Fruit fly (Drosophila melanogaster) whole organism, embryonic: Measurements from ENCODE around the gene CG43136.
A peak's percentile ranks its signal among the peaks of the same experiment; 100 is the strongest.

Experiments used
- CG11247 ChIP-seq: fragments of 200-800 bp; sonication (Bioruptor generic); IDR thresholded peaks from 2 replicates; pipeline ENCODE4 v1.3.6; 2022; ENCODE audit warnings: missing biosample characterization, missing genetic modification characterization
- CG13775 ChIP-seq: fragments of 200-800 bp; sonication (Bioruptor generic); optimal IDR thresholded peaks from 3 replicates; lab custom pipeline; 2017; ENCODE audit warnings: missing biosample characterization, mild to moderate bottlenecking, missing genetic modification characterization
- CG13894 ChIP-seq: fragments of 200-800 bp; sonication (Bioruptor generic); optimal IDR thresholded peaks from 3 replicates; lab custom pipeline; 2018; ENCODE audit warnings: missing biosample characterization, mild to moderate bottlenecking, missing genetic modification characterization, moderate library complexity
- CG15011 ChIP-seq: fragments of 200-800 bp; sonication (Bioruptor generic); optimal IDR thresholded peaks from 3 replicates; lab custom pipeline; 2018; ENCODE audit warnings: missing biosample characterization, mild to moderate bottlenecking, missing genetic modification characterization
- CG15601 ChIP-seq: fragments of 200-800 bp; sonication (Bioruptor generic); optimal IDR thresholded peaks from 3 replicates; lab custom pipeline; 2019; ENCODE audit warnings: missing biosample characterization, mild to moderate bottlenecking, missing genetic modification characterization, moderate library complexity
- CG17328 ChIP-seq: fragments of 200-800 bp; sonication (Bioruptor generic); IDR thresholded peaks from 2 replicates; pipeline ENCODE4 v1.3.6; 2022; ENCODE audit warnings: missing biosample characterization, missing genetic modification characterization
- CG17385 ChIP-seq: fragments of 200-800 bp; sonication (Bioruptor generic); optimal IDR thresholded peaks from 3 replicates; lab custom pipeline; 2018; ENCODE audit warnings: missing biosample characterization, mild to moderate bottlenecking, missing genetic modification characterization
- CG17568 ChIP-seq: fragments of 200-800 bp; sonication (Bioruptor generic); optimal IDR thresholded peaks from 2 replicates; lab custom pipeline; 2018; ENCODE audit warnings: missing biosample characterization, mild to moderate bottlenecking, missing genetic modification characterization, moderate library complexity
- CG2120 ChIP-seq: fragments of 200-800 bp; sonication (Bioruptor generic); optimal IDR thresholded peaks from 3 replicates; lab custom pipeline; 2016; ENCODE audit warnings: missing biosample characterization, missing genetic modification characterization
- CG2129 ChIP-seq: fragments of 200-800 bp; sonication (Bioruptor generic); IDR thresholded peaks from 2 replicates; pipeline ENCODE4 v1.3.6; 2022; ENCODE audit warnings: missing biosample characterization, missing genetic modification characterization; ENCODE audit not compliant: partially characterized antibody
- CG2712 ChIP-seq: fragments of 200-800 bp; optimal IDR thresholded peaks from 3 replicates; lab custom pipeline; 2019; ENCODE audit warnings: missing biosample characterization, mild to moderate bottlenecking, missing genetic modification characterization, moderate library complexity
- CG34376 ChIP-seq: fragments of 200-800 bp; sonication (Bioruptor generic); optimal IDR thresholded peaks from 2 replicates; lab custom pipeline; 2018; ENCODE audit warnings: missing biosample characterization, mild to moderate bottlenecking, missing genetic modification characterization
- CG6689 ChIP-seq: fragments of 200-800 bp; sonication (Bioruptor generic); IDR thresholded peaks from 2 replicates; pipeline ENCODE4 v1.3.6; 2022; ENCODE audit warnings: missing biosample characterization, missing genetic modification characterization
- CG6791 ChIP-seq: fragments of 200-800 bp; sonication (Bioruptor generic); IDR thresholded peaks from 3 replicates; pipeline ENCODE4 v1.3.6; 2022; ENCODE audit warnings: missing biosample characterization, missing genetic modification characterization; ENCODE audit not compliant: partially characterized antibody
- CG6854 ChIP-seq: fragments of 200-800 bp; sonication (Bioruptor generic); optimal IDR thresholded peaks from 3 replicates; lab custom pipeline; 2017; ENCODE audit warnings: missing biosample characterization, mild to moderate bottlenecking, missing genetic modification characterization
- CG7556 ChIP-seq: fragments of 200-800 bp; sonication (Bioruptor generic); optimal IDR thresholded peaks from 2 replicates; lab custom pipeline; 2017; ENCODE audit warnings: missing biosample characterization, mild to moderate bottlenecking, missing genetic modification characterization
- CG7786 ChIP-seq: fragments of 200-800 bp; sonication (Bioruptor generic); optimal IDR thresholded peaks from 2 replicates; lab custom pipeline; 2016; ENCODE audit warnings: missing biosample characterization, missing genetic modification characterization
- ERR ChIP-seq: fragments of 200-800 bp; sonication (Bioruptor generic); optimal IDR thresholded peaks from 2 replicates; lab custom pipeline; 2016; ENCODE audit warnings: missing biosample characterization, missing genetic modification characterization
- Eip74EF ChIP-seq, 2 experiments: fragments of 200-800 bp in 1 of 2; fragments of >200 bp in 1 of 2; sonication (Bioruptor generic) in 1 of 2; optimal IDR thresholded peaks; 2 replicates each; lab custom pipeline; 2017 to 2019; ENCODE audit warnings: missing biosample characterization in 2 of 2, missing genetic modification characterization in 2 of 2, mild to moderate bottlenecking in 1 of 2, moderate library complexity in 1 of 2
- Fer3 ChIP-seq: fragments of 200-800 bp; sonication (Bioruptor generic); optimal IDR thresholded peaks from 2 replicates; lab custom pipeline; 2018; ENCODE audit warnings: missing biosample characterization, mild to moderate bottlenecking, missing genetic modification characterization, moderate library complexity
- GATAe ChIP-seq: fragments of 200-800 bp; sonication (Bioruptor generic); conservative IDR thresholded peaks from 2 replicates; pipeline ENCODE4 v1.3.6; 2022; ENCODE audit warnings: missing biosample characterization, missing genetic modification characterization
- Hand ChIP-seq: fragments of 200-800 bp; sonication (Bioruptor generic); optimal IDR thresholded peaks from 2 replicates; lab custom pipeline; 2017; ENCODE audit warnings: mild to moderate bottlenecking, missing biosample characterization, missing genetic modification reagents, missing genetic modification characterization
- HmgZ ChIP-seq: fragments of 200-800 bp; sonication (Bioruptor generic); optimal IDR thresholded peaks from 2 replicates; lab custom pipeline; 2018; ENCODE audit warnings: missing biosample characterization, mild to moderate bottlenecking, missing genetic modification characterization
- Med ChIP-seq: fragments of 200-800 bp; sonication (Bioruptor generic); peaks from one replicate; lab custom pipeline; 2016; ENCODE audit warnings: missing biosample characterization, missing genetic modification characterization, mild to moderate bottlenecking, inconsistent platforms, moderate library complexity
- NK7.1 ChIP-seq: fragments of 200-800 bp; sonication (Bioruptor generic); optimal IDR thresholded peaks from 3 replicates; lab custom pipeline; 2016; ENCODE audit warnings: missing biosample characterization, missing genetic modification characterization
- Oli ChIP-seq: fragments of 200-800 bp; sonication (Bioruptor generic); optimal IDR thresholded peaks from 2 replicates; lab custom pipeline; 2018; ENCODE audit warnings: missing biosample characterization, mild to moderate bottlenecking, missing genetic modification characterization, moderate library complexity
- Pdp1 ChIP-seq, 2 experiments: fragments of 200-800 bp; sonication (Bioruptor generic); optimal IDR thresholded peaks; 3 replicates each; lab custom pipeline; 2016; ENCODE audit warnings: missing biosample characterization in 2 of 2, missing genetic modification characterization in 2 of 2, mild to moderate bottlenecking in 1 of 2, moderate library complexity in 1 of 2
- Sox102F ChIP-seq: fragments of 200-800 bp; sonication (Bioruptor generic); optimal IDR thresholded peaks from 2 replicates; lab custom pipeline; 2018; ENCODE audit warnings: missing biosample characterization, mild to moderate bottlenecking, missing genetic modification characterization, moderate library complexity
- Taf1 ChIP-seq: fragments of 200-800 bp; sonication (Bioruptor generic); IDR thresholded peaks from 2 replicates; pipeline ENCODE4 v1.3.6; 2022; ENCODE audit warnings: missing biosample characterization, missing genetic modification characterization
- cato ChIP-seq: fragments of 200-800 bp; sonication (Bioruptor generic); optimal IDR thresholded peaks from 2 replicates; lab custom pipeline; 2016; ENCODE audit warnings: missing biosample characterization, missing genetic modification characterization, borderline replicate concordance
- corto ChIP-seq: fragments of 200-800 bp; sonication (Bioruptor generic); optimal IDR thresholded peaks from 2 replicates; lab custom pipeline; 2016; ENCODE audit warnings: missing biosample characterization, mild to moderate bottlenecking, missing genetic modification characterization, moderate library complexity
- dmrt99B ChIP-seq: fragments of 200-800 bp; sonication (Bioruptor generic); optimal IDR thresholded peaks from 2 replicates; lab custom pipeline; 2018; ENCODE audit warnings: missing biosample characterization, mild to moderate bottlenecking, missing genetic modification characterization, moderate library complexity
- emc ChIP-seq: fragments of 200-800 bp; sonication (Bioruptor generic); optimal IDR thresholded peaks from 2 replicates; lab custom pipeline; 2016; ENCODE audit warnings: missing biosample characterization, missing genetic modification characterization
- exex ChIP-seq: fragments of 200-800 bp; sonication (Bioruptor generic); optimal IDR thresholded peaks from 4 replicates; lab custom pipeline; 2018; ENCODE audit warnings: missing biosample characterization, mild to moderate bottlenecking, missing genetic modification characterization, moderate library complexity
- fd102C ChIP-seq: fragments of 200-800 bp; sonication (Bioruptor generic); optimal IDR thresholded peaks from 2 replicates; lab custom pipeline; 2018; ENCODE audit warnings: missing biosample characterization, mild to moderate bottlenecking, missing genetic modification characterization, moderate library complexity
- grn ChIP-seq: fragments of 200-800 bp; sonication (Bioruptor generic); optimal IDR thresholded peaks from 3 replicates; lab custom pipeline; 2017; ENCODE audit warnings: missing biosample characterization, missing genetic modification characterization
- gsb ChIP-seq: fragments of 200-800 bp; sonication (Bioruptor generic); IDR thresholded peaks from 2 replicates; pipeline ENCODE4 v1.3.6; 2022; ENCODE audit warnings: missing biosample characterization, missing genetic modification characterization
- lab ChIP-seq: fragments of 200-800 bp; sonication (Bioruptor generic); optimal IDR thresholded peaks from 3 replicates; lab custom pipeline; 2017; ENCODE audit warnings: missing biosample characterization, missing genetic modification characterization, mild to moderate bottlenecking, moderate library complexity, missing genetic modification reagents
- lilli ChIP-seq: fragments of 200-800 bp; sonication (Bioruptor generic); optimal IDR thresholded peaks from 3 replicates; lab custom pipeline; 2016; ENCODE audit warnings: missing biosample characterization, missing genetic modification characterization
- mirr ChIP-seq: fragments of 200-800 bp; sonication (Bioruptor generic); optimal IDR thresholded peaks from 3 replicates; lab custom pipeline; 2018; ENCODE audit warnings: missing biosample characterization, mild to moderate bottlenecking, missing genetic modification characterization
- pfk ChIP-seq: fragments of 200-800 bp; sonication (Bioruptor generic); optimal IDR thresholded peaks from 2 replicates; lab custom pipeline; 2018; ENCODE audit warnings: missing biosample characterization, mild to moderate bottlenecking, missing genetic modification characterization, moderate library complexity
- run ChIP-seq: fragments of 200-800 bp; sonication (Bioruptor generic); optimal IDR thresholded peaks from 3 replicates; lab custom pipeline; 2018; ENCODE audit warnings: missing biosample characterization, mild to moderate bottlenecking, missing genetic modification characterization
- scrt ChIP-seq: fragments of 200-800 bp; sonication (Bioruptor generic); optimal IDR thresholded peaks from 2 replicates; lab custom pipeline; 2018; ENCODE audit warnings: missing biosample characterization, mild to moderate bottlenecking, missing genetic modification characterization, moderate library complexity
- sd ChIP-seq: fragments of 200-800 bp; sonication (Bioruptor generic); optimal IDR thresholded peaks from 3 replicates; lab custom pipeline; 2018; ENCODE audit warnings: missing biosample characterization, mild to moderate bottlenecking, missing genetic modification characterization, moderate library complexity
- sens ChIP-seq: fragments of 200-800 bp; sonication (Bioruptor generic); peaks from one replicate; lab custom pipeline; 2016; ENCODE audit warnings: missing biosample characterization, missing genetic modification characterization
- slbo ChIP-seq: fragments of 200-800 bp; sonication (Bioruptor generic); IDR thresholded peaks from 2 replicates; pipeline ENCODE4 v1.3.6; 2022; ENCODE audit warnings: missing biosample characterization, missing genetic modification characterization
- stwl ChIP-seq: fragments of 200-800 bp; sonication (Bioruptor generic); optimal IDR thresholded peaks from 3 replicates; lab custom pipeline; 2018; ENCODE audit warnings: missing biosample characterization, mild to moderate bottlenecking, missing genetic modification characterization, moderate library complexity
- vvl ChIP-seq: fragments of 200-800 bp; sonication (Bioruptor generic); IDR thresholded peaks from 2 replicates; pipeline ENCODE4 v1.3.6; 2022; ENCODE audit warnings: missing biosample characterization, missing genetic modification characterization
- wdn ChIP-seq: fragments of 200-800 bp; sonication (Bioruptor generic); IDR thresholded peaks from 2 replicates; pipeline ENCODE4 v1.3.6; 2022; ENCODE audit warnings: missing biosample characterization, missing genetic modification characterization

Gene CG43136

dm6 chrX:5883394-5883793 is 29.8 kb downstream of the CG43136 start (continued):
- TF ChIP-seq dmrt99B (tag; lab: Kevin White, UChicago) = peak; percentile 23
- TF ChIP-seq CG13775 (GFP tag; lab: Kevin White, UChicago) = no peak
- peak; percentile 82 for TF ChIP-seq vvl (GFP tag; lab: Robert Waterston, UW)
- TF ChIP-seq CG17328 (GFP tag; lab: Robert Waterston, UW) = peak; percentile 26; the same call in 1 of the 2 replicates
- no peak for TF ChIP-seq gsb (GFP tag; lab: Robert Waterston, UW)
- peak; percentile 40 for TF ChIP-seq lilli (GFP tag; lab: Kevin White, UChicago)
- TF ChIP-seq CG2712 (tag; lab: Kevin White, UChicago) = peak; percentile 46
- TF ChIP-seq CG2129 (GFP tag; lab: Robert Waterston, UW) = no peak
- TF ChIP-seq CG15011 = no peak
- TF ChIP-seq Oli (tag; lab: Kevin White, UChicago) = no peak
- peak; percentile 56 for TF ChIP-seq slbo
- TF ChIP-seq stwl = peak; percentile 61
- peak; percentile 50; the same call in 1 of the 3 replicates for TF ChIP-seq CG6791
- no peak for TF ChIP-seq wdn
- 0 out of 2 replicates have a peak, but pooled peaks have one; percentile 10 for TF ChIP-seq Taf1 (GFP tag; lab: Robert Waterston, UW)
- peak; percentile 1 for TF ChIP-seq scrt (GFP tag; lab: Kevin White, UChicago)
- TF ChIP-seq CG17568 (GFP tag; lab: Kevin White, UChicago) = peak; percentile 8
- TF ChIP-seq Fer3 = peak; percentile 15
- TF ChIP-seq pfk (GFP tag; lab: Kevin White, UChicago) = no peak
- peak; percentile 67 for TF ChIP-seq CG13894 (tag; lab: Kevin White, UChicago)
- no peak for TF ChIP-seq cato (GFP tag; lab: Kevin White, UChicago)
- no peak for TF ChIP-seq fd102C (GFP tag; lab: Kevin White, UChicago)
- TF ChIP-seq Med = peak; percentile 86
- no peak for TF ChIP-seq ERR
- TF ChIP-seq NK7.1 (GFP tag; lab: Kevin White, UChicago) = no peak
- TF ChIP-seq, all 482 proteins: peak for 176

- TF ChIP-seq GATAe (GFP tag; lab: Robert Waterston, UW) = peak; percentile 22; the same call in 1 of the 2 replicates
- no peak for TF ChIP-seq CG6689 (GFP tag; lab: Robert Waterston, UW)
- peak in 1 of 2 experiments; percentile 88 for TF ChIP-seq Pdp1 (GFP tag; optimal IDR thresholded peaks at IDR 0.05; lab: Kevin White, UChicago)
- TF ChIP-seq sd (tag; lab: Kevin White, UChicago) = peak; percentile 48
- peak; percentile 24 for TF ChIP-seq Med
- TF ChIP-seq exex = peak; percentile 39
- TF ChIP-seq HmgZ (tag; lab: Kevin White, UChicago) = no peak
Measured at dm6 chrX:5884294-5884693, 30.7 kb downstream of the CG43136 start.

dm6 chrX:5884887-5885286 is 31.3 kb downstream of the CG43136 start:
- peak; percentile 83 for TF ChIP-seq lab (GFP tag; lab: Kevin White, UChicago)
- TF ChIP-seq CG15601 (tag; lab: Kevin White, UChicago) = peak; percentile 30
- no peak for TF ChIP-seq Sox102F (GFP tag; lab: Kevin White, UChicago)
- TF ChIP-seq corto = no peak
- TF ChIP-seq CG34376 (GFP tag; lab: Kevin White, UChicago) = peak; percentile 92
- TF ChIP-seq emc (GFP tag; lab: Kevin White, UChicago) = no peak
- TF ChIP-seq CG7786 (GFP tag; lab: Kevin White, UChicago) = no peak
- TF ChIP-seq CG6854 = no peak
- no peak for TF ChIP-seq CG11247 (GFP tag; lab: Robert Waterston, UW)
- peak; percentile 61 for TF ChIP-seq CG17385 (GFP tag; lab: Kevin White, UChicago)
- TF ChIP-seq run (tag; lab: Kevin White, UChicago) = peak; percentile 32
- TF ChIP-seq Hand (GFP tag; lab: Kevin White, UChicago) = no peak
- TF ChIP-seq grn = peak; percentile 65
- TF ChIP-seq sens (GFP tag; lab: Kevin White, UChicago) = peak; percentile 4
- no peak for TF ChIP-seq CG2120
- peak; percentile 96 for TF ChIP-seq mirr (GFP tag; lab: Kevin White, UChicago)
- no peak for TF ChIP-seq Eip74EF (GFP tag; optimal IDR thresholded peaks at IDR 0.05; lab: Kevin White, UChicago)
- no peak for TF ChIP-seq CG7556 (GFP tag; lab: Kevin White, UChicago)
